Worm (Caenorhabditis elegans): ENCODE results near the gene srb-13.

DNA sequence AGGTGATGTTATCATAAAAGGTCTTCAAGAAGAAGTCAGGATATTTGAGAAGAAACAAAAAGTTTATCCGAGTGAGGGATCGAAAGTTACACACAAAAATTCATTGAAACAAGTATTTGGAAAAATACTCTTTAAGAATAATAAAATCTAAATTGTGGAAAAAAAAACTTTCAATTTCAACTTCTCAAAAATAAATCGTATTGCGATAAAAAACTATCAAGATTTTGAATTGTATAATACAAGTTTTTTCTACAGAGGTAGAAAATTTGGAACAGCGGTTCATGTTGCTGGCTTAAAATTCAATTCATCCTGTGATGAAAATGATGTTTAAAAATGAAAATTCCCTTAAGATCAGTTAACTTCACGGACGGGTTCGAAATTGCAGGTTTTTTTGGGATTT is 45.3 kb downstream of the srb-13 start, which contains the start of gene F09C12.8:
- TF ChIP-seq tab-1 (GFP tag; IDR thresholded peaks at IDR 0.05) (no peak), ztf-29 (GFP tag; IDR thresholded peaks at IDR 0.05) (no peak), cog-1 (tag; optimal IDR thresholded peaks at IDR 0.05) (no peak), klf-2 (GFP tag; conservative IDR thresholded peaks at IDR 0.05) (no peak)
